Worm (Caenorhabditis elegans): ENCODE measurements around the gene srt-7.
"Not testable (repeated sequence)": the region's sequence is repeated elsewhere in the genome, so short reads cannot be mapped to it uniquely, and the experiment has no call there.

Gene srt-7

ce11 chrV:3054254-3054653 is 27.3 kb upstream of the srt-7 start, which contains the start of gene C50H11.8:
C50H11.8 (plus strand) TSS chrV:3054554.
- no peak for TF ChIP-seq tra-4 (tag; optimal IDR thresholded peaks at IDR 0.05)
- TF ChIP-seq pes-1 (GFP tag; IDR thresholded peaks at IDR 0.05) = no peak
- no peak for TF ChIP-seq tbx-11 (GFP tag; IDR thresholded peaks at IDR 0.05)
- no peak for TF ChIP-seq tbx-37 (GFP tag; conservative IDR thresholded peaks at IDR 0.05)
- TF ChIP-seq flt-1 (GFP tag; IDR thresholded peaks at IDR 0.05) = no peak
- no peak for TF ChIP-seq ceh-36 (tag; optimal IDR thresholded peaks at IDR 0.05)
- TF ChIP-seq aly-1 (tag; optimal IDR thresholded peaks at IDR 0.05) = no peak
- no peak for TF ChIP-seq scrt-1 (GFP tag; IDR thresholded peaks at IDR 0.05)
- TF ChIP-seq sea-1 (GFP tag; conservative IDR thresholded peaks at IDR 0.05) = no peak
- no peak for TF ChIP-seq F13C5.2 (tag; optimal IDR thresholded peaks at IDR 0.05)
- no peak for TF ChIP-seq B0310.2 (tag; optimal IDR thresholded peaks at IDR 0.05)
- no peak for TF ChIP-seq hmg-4 (GFP tag; optimal IDR thresholded peaks at IDR 0.05)
- no peak for TF ChIP-seq ceh-13 (GFP tag; optimal IDR thresholded peaks at IDR 0.05)
- no peak for TF ChIP-seq ama-1 (optimal IDR thresholded peaks at IDR 0.05)
- no peak for TF ChIP-seq hmbx-1 (tag; optimal IDR thresholded peaks at IDR 0.05)
- TF ChIP-seq hnd-1 (tag; optimal IDR thresholded peaks at IDR 0.05) = no peak
- TF ChIP-seq ets-7 (tag; optimal IDR thresholded peaks at IDR 0.05) = no peak

- TF ChIP-seq ets-7 (tag; optimal IDR thresholded peaks at IDR 0.05) (no peak), pes-1 (GFP tag; IDR thresholded peaks at IDR 0.05) (no peak), ceh-13 (GFP tag; optimal IDR thresholded peaks at IDR 0.05) (no peak), tbx-37 (GFP tag; conservative IDR thresholded peaks at IDR 0.05) (no peak), sea-1 (GFP tag; conservative IDR thresholded peaks at IDR 0.05) (no peak), hmg-4 (GFP tag; optimal IDR thresholded peaks at IDR 0.05) (no peak), ama-1 (optimal IDR thresholded peaks at IDR 0.05) (no peak), hnd-1 (tag; optimal IDR thresholded peaks at IDR 0.05) (no peak), flt-1 (GFP tag; IDR thresholded peaks at IDR 0.05) (no peak)
Observed at ce11 chrV:3058996-3059395, 22.6 kb upstream of the srt-7 start, which contains the start of gene str-244. str-244 (minus strand) TSS chrV:3059096.

- TF ChIP-seq aly-1 (tag; optimal IDR thresholded peaks at IDR 0.05) (no peak), hmg-4 (GFP tag; optimal IDR thresholded peaks at IDR 0.05) (no peak), sea-1 (GFP tag; conservative IDR thresholded peaks at IDR 0.05) (no peak), pes-1 (GFP tag; IDR thresholded peaks at IDR 0.05) (no peak), scrt-1 (GFP tag; IDR thresholded peaks at IDR 0.05) (no peak), flt-1 (GFP tag; IDR thresholded peaks at IDR 0.05) (no peak), tra-4 (tag; optimal IDR thresholded peaks at IDR 0.05) (no peak), hmbx-1 (tag; optimal IDR thresholded peaks at IDR 0.05) (no peak), hnd-1 (tag; optimal IDR thresholded peaks at IDR 0.05) (no peak), tbx-11 (GFP tag; IDR thresholded peaks at IDR 0.05) (no peak), ama-1 (optimal IDR thresholded peaks at IDR 0.05) (no peak), tbx-37 (GFP tag; conservative IDR thresholded peaks at IDR 0.05) (no peak), ceh-36 (tag; optimal IDR thresholded peaks at IDR 0.05) (no peak), ets-7 (tag; optimal IDR thresholded peaks at IDR 0.05) (no peak), F13C5.2 (tag; optimal IDR thresholded peaks at IDR 0.05) (no peak), ceh-13 (GFP tag; optimal IDR thresholded peaks at IDR 0.05) (no peak), B0310.2 (tag; optimal IDR thresholded peaks at IDR 0.05) (no peak)
Observed at ce11 chrV:3062078-3062477, 19.5 kb upstream of the srt-7 start, which contains the start of gene srt-15. srt-15 (minus strand) TSS chrV:3062178.

ce11 chrV:3064418-3064817 is 17.2 kb upstream of the srt-7 start, which contains the start of gene srt-16:
srt-16 (minus strand) TSS chrV:3064518.
- TF ChIP-seq ama-1 (optimal IDR thresholded peaks at IDR 0.05); F13C5.2 (tag; optimal IDR thresholded peaks at IDR 0.05); flt-1 (GFP tag; IDR thresholded peaks at IDR 0.05): not testable (repeated sequence)

- TF ChIP-seq tbx-11 (GFP tag; IDR thresholded peaks at IDR 0.05) (no peak), tra-4 (tag; optimal IDR thresholded peaks at IDR 0.05) (no peak), ets-7 (tag; optimal IDR thresholded peaks at IDR 0.05) (no peak), hnd-1 (tag; optimal IDR thresholded peaks at IDR 0.05) (no peak), ceh-13 (GFP tag; optimal IDR thresholded peaks at IDR 0.05) (no peak)
Observed at ce11 chrV:3065928-3066327, 15.6 kb upstream of the srt-7 start, which contains the start of gene srh-185. srh-185 (plus strand) TSS chrV:3066228.

ce11 chrV:3069101-3069500 is 12.5 kb upstream of the srt-7 start, which contains the start of gene str-40:
str-40 (minus strand) TSS chrV:3069201.
- TF ChIP-seq tbx-37 (GFP tag; conservative IDR thresholded peaks at IDR 0.05) (no peak), B0310.2 (tag; optimal IDR thresholded peaks at IDR 0.05) (no peak)

- no peak for TF ChIP-seq tra-4 (tag; optimal IDR thresholded peaks at IDR 0.05)
- TF ChIP-seq ets-7 (tag; optimal IDR thresholded peaks at IDR 0.05) = no peak
- TF ChIP-seq hnd-1 (tag; optimal IDR thresholded peaks at IDR 0.05) = no peak
- TF ChIP-seq flt-1 (GFP tag; IDR thresholded peaks at IDR 0.05) = no peak
- no peak for TF ChIP-seq ama-1 (optimal IDR thresholded peaks at IDR 0.05)
- no peak for TF ChIP-seq B0310.2 (tag; optimal IDR thresholded peaks at IDR 0.05)
- no peak for TF ChIP-seq scrt-1 (GFP tag; IDR thresholded peaks at IDR 0.05)
- no peak for TF ChIP-seq tbx-37 (GFP tag; conservative IDR thresholded peaks at IDR 0.05)
- TF ChIP-seq F13C5.2 (tag; optimal IDR thresholded peaks at IDR 0.05) = no peak
- no peak for TF ChIP-seq hmbx-1 (tag; optimal IDR thresholded peaks at IDR 0.05)
- TF ChIP-seq ceh-13 (GFP tag; optimal IDR thresholded peaks at IDR 0.05) = no peak
- no peak for TF ChIP-seq pes-1 (GFP tag; IDR thresholded peaks at IDR 0.05)
- TF ChIP-seq tbx-11 (GFP tag; IDR thresholded peaks at IDR 0.05) = no peak
Observed at ce11 chrV:3071548-3071947, 10.0 kb upstream of the srt-7 start, which contains the start of gene C50H11.13. C50H11.13 (minus strand) TSS chrV:3071648.

- no peak for TF ChIP-seq B0310.2 (tag; optimal IDR thresholded peaks at IDR 0.05)
- no peak for TF ChIP-seq F13C5.2 (tag; optimal IDR thresholded peaks at IDR 0.05)
- no peak for TF ChIP-seq ceh-13 (GFP tag; optimal IDR thresholded peaks at IDR 0.05)
- TF ChIP-seq flt-1 (GFP tag; IDR thresholded peaks at IDR 0.05) = no peak
- no peak for TF ChIP-seq pes-1 (GFP tag; IDR thresholded peaks at IDR 0.05)
- no peak for TF ChIP-seq aly-1 (tag; optimal IDR thresholded peaks at IDR 0.05)
- no peak for TF ChIP-seq tbx-37 (GFP tag; conservative IDR thresholded peaks at IDR 0.05)
- no peak for TF ChIP-seq tbx-11 (GFP tag; IDR thresholded peaks at IDR 0.05)
- no peak for TF ChIP-seq ets-7 (tag; optimal IDR thresholded peaks at IDR 0.05)
- TF ChIP-seq scrt-1 (GFP tag; IDR thresholded peaks at IDR 0.05) = no peak
- TF ChIP-seq sea-1 (GFP tag; conservative IDR thresholded peaks at IDR 0.05) = no peak
- TF ChIP-seq ceh-36 (tag; optimal IDR thresholded peaks at IDR 0.05) = no peak
- TF ChIP-seq ama-1 (optimal IDR thresholded peaks at IDR 0.05) = no peak
- no peak for TF ChIP-seq hnd-1 (tag; optimal IDR thresholded peaks at IDR 0.05)
- no peak for TF ChIP-seq hmbx-1 (tag; optimal IDR thresholded peaks at IDR 0.05)
- no peak for TF ChIP-seq hmg-4 (GFP tag; optimal IDR thresholded peaks at IDR 0.05)
- TF ChIP-seq tra-4 (tag; optimal IDR thresholded peaks at IDR 0.05) = no peak
Observed at ce11 chrV:3080792-3081191, 779 bp upstream of the srt-7 start, which contains the start of gene srt-5. srt-5 (minus strand) TSS chrV:3080892.
